Worm (Caenorhabditis elegans) whole organism, young adult: ENCODE measurements around the gene ZK563.2.

ENCODE experiments used
- F52B5.7 ChIP-seq: sonication (generic microtip); optimal IDR thresholded peaks from 2 replicates; lab custom pipeline; 2016; ENCODE audit warnings: mild to moderate bottlenecking, missing genetic modification characterization, missing compliant biosample characterization
- ceh-79 ChIP-seq: sonication (generic microtip); optimal IDR thresholded peaks from 2 replicates; lab custom pipeline; 2017; ENCODE audit warnings: mild to moderate bottlenecking, missing genetic modification characterization, missing compliant biosample characterization
- egl-18 ChIP-seq: fragments of 200-800 bp; sonication (Bioruptor generic); IDR thresholded peaks from 2 replicates; pipeline ENCODE4 v1.3.6; 2022; ENCODE audit warnings: missing genetic modification reagents, missing genetic modification characterization, missing compliant biosample characterization
- fkh-3 ChIP-seq: sonication (generic microtip); optimal IDR thresholded peaks from 2 replicates; lab custom pipeline; 2016; ENCODE audit warnings: mild to moderate bottlenecking, missing genetic modification characterization, missing compliant biosample characterization
- madf-10 ChIP-seq: sonication (generic microtip); optimal IDR thresholded peaks from 2 replicates; lab custom pipeline; 2016; ENCODE audit warnings: mild to moderate bottlenecking, missing genetic modification characterization, missing compliant biosample characterization
- repo-1 ChIP-seq: sonication (generic microtip); optimal IDR thresholded peaks from 2 replicates; lab custom pipeline; 2017; ENCODE audit warnings: mild to moderate bottlenecking, missing genetic modification characterization, missing compliant biosample characterization
- tlf-1 ChIP-seq: fragments of 200-800 bp; sonication (Bioruptor generic); optimal IDR thresholded peaks from 2 replicates; lab custom pipeline; 2018; ENCODE audit warnings: mild to moderate bottlenecking, missing genetic modification characterization, missing compliant biosample characterization

DNA sequence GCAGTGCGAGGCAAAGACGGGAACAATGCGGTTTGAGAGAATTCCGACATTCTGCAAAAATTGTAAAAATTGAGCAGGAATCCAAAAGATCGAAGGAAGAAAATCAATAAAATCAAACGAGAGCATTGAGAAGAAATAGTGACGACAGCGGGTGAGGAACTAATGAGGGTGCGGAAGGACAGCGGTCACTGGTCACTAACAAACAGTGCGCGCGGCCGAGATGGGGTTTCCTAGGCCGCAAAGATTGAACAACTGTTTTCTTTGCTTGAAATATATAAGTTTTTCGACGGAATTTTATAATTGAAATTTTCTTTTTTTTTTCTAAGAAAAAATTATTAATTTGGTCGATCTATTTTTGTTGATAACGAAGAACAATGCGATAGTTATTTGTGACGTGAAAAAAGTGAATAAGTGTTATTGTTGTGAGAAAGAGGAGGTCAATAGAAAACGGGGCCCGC is 42.8 kb downstream of the ZK563.2 start, which contains the start of gene unc-78:
- TF ChIP-seq F52B5.7 (tag; lab: Kevin White, UChicago): no peak
- no peak for TF ChIP-seq fkh-3
- no peak for TF ChIP-seq madf-10 (tag; lab: Kevin White, UChicago)
- no peak for TF ChIP-seq repo-1 (tag; lab: Kevin White, UChicago)
- no peak for TF ChIP-seq egl-18 (GFP tag; lab: Robert Waterston, UW)
- no peak for TF ChIP-seq tlf-1
- TF ChIP-seq ceh-79 (tag; lab: Kevin White, UChicago): no peak
